Fruit fly (Drosophila melanogaster) whole organism, wandering third instar larva: ENCODE data around the gene Pxd.
A peak's percentile ranks its signal among the peaks of the same experiment; 100 is the strongest.

Experiments used
- Abd-B ChIP-seq: fragments of >200 bp; optimal IDR thresholded peaks from 2 replicates; lab custom pipeline; 2017; ENCODE audit warnings: missing biosample characterization, missing genetic modification characterization
- CG32264 ChIP-seq: fragments of 200-800 bp; sonication (Bioruptor generic); optimal IDR thresholded peaks from 2 replicates; lab custom pipeline; 2016; ENCODE audit warnings: missing biosample characterization, missing genetic modification characterization
- CG9705 ChIP-seq: fragments of 200-800 bp; sonication (Bioruptor generic); optimal IDR thresholded peaks from 2 replicates; lab custom pipeline; 2018; ENCODE audit warnings: missing biosample characterization, mild to moderate bottlenecking, missing genetic modification characterization
- CrebA ChIP-seq: fragments of 200-800 bp; sonication (Bioruptor generic); optimal IDR thresholded peaks from 2 replicates; lab custom pipeline; 2016; ENCODE audit warnings: missing biosample characterization, mild to moderate bottlenecking, missing genetic modification characterization, borderline replicate concordance
- Dfd ChIP-seq: fragments of >200 bp; optimal IDR thresholded peaks from 2 replicates; lab custom pipeline; 2017; ENCODE audit warnings: missing biosample characterization, missing genetic modification characterization
- Dif ChIP-seq: fragments of 200-275, 200-300 bp; sonication (Bioruptor generic); optimal IDR thresholded peaks from 2 replicates; lab custom pipeline; 2018; ENCODE audit warnings: missing biosample characterization, missing genetic modification characterization; ENCODE audit not compliant: partially characterized antibody
- GATAd ChIP-seq: sonication (Bioruptor generic); optimal IDR thresholded peaks from 2 replicates; lab custom pipeline; 2016; ENCODE audit warnings: missing biosample characterization, missing genetic modification characterization
- HLH106 ChIP-seq: fragments of 200-800 bp; optimal IDR thresholded peaks from 3 replicates; lab custom pipeline; 2019; ENCODE audit warnings: missing biosample characterization, mild to moderate bottlenecking, missing genetic modification characterization, moderate library complexity
- Hnf4 ChIP-seq: fragments of 200-800 bp; sonication (Bioruptor generic); optimal IDR thresholded peaks from 2 replicates; lab custom pipeline; 2016; ENCODE audit warnings: missing biosample characterization, mild to moderate bottlenecking, missing genetic modification characterization
- Hr78 ChIP-seq: fragments of >200 bp; optimal IDR thresholded peaks from 2 replicates; lab custom pipeline; 2017; ENCODE audit warnings: missing biosample characterization, missing genetic modification characterization
- Hr83 ChIP-seq: fragments of 200-300 bp; sonication (Bioruptor generic); optimal IDR thresholded peaks from 2 replicates; lab custom pipeline; 2016; ENCODE audit warnings: missing biosample characterization, mild to moderate bottlenecking, missing genetic modification characterization, moderate library complexity; ENCODE audit not compliant: poor library complexity, severe bottlenecking
- Mio ChIP-seq: sonication (Bioruptor generic); optimal IDR thresholded peaks from 2 replicates; lab custom pipeline; 2016; ENCODE audit warnings: missing biosample characterization, missing genetic modification characterization
- Myc ChIP-seq: fragments of >200 bp; optimal IDR thresholded peaks from 2 replicates; lab custom pipeline; 2017
- N ChIP-seq: fragments of >200 bp; optimal IDR thresholded peaks from 2 replicates; lab custom pipeline; 2018; ENCODE audit warnings: missing biosample characterization, missing external identifiers, missing genetic modification characterization
- OdsH ChIP-seq: fragments of 200-800 bp; sonication (Bioruptor generic); optimal IDR thresholded peaks from 2 replicates; lab custom pipeline; 2016; ENCODE audit warnings: missing biosample characterization, mild to moderate bottlenecking, missing genetic modification characterization
- Rel ChIP-seq, 2 experiments: fragments of 200-800 bp; sonication (Bioruptor generic) in 1 of 2; optimal IDR thresholded peaks; 2 replicates in 1 of 2; 3 replicates in 1 of 2; lab custom pipeline; 2016 to 2019; ENCODE audit warnings: mild to moderate bottlenecking in 2 of 2, missing biosample characterization in 2 of 2, missing genetic modification characterization in 2 of 2, moderate library complexity in 1 of 2
- Sp1 ChIP-seq: fragments of 200-800 bp; sonication (Bioruptor generic); optimal IDR thresholded peaks from 3 replicates; lab custom pipeline; 2019; ENCODE audit warnings: missing biosample characterization, mild to moderate bottlenecking, missing genetic modification characterization, moderate library complexity
- Vsx2 ChIP-seq: fragments of 200-300, 225-300 bp; sonication (Bioruptor generic); optimal IDR thresholded peaks from 2 replicates; lab custom pipeline; 2018; ENCODE audit warnings: missing biosample characterization, missing genetic modification characterization; ENCODE audit not compliant: partially characterized antibody
- br ChIP-seq: fragments of 200-800 bp; sonication (Bioruptor generic); optimal IDR thresholded peaks from 2 replicates; lab custom pipeline; 2016; ENCODE audit warnings: missing biosample characterization, missing genetic modification characterization
- brk ChIP-seq: fragments of 200-800 bp; sonication (Bioruptor generic); optimal IDR thresholded peaks from 2 replicates; lab custom pipeline; 2016; ENCODE audit warnings: missing biosample characterization, mild to moderate bottlenecking, missing genetic modification characterization
- dl ChIP-seq, 2 experiments: fragments of 175-275, 200-275 bp in 1 of 2; fragments of 200-275 bp in 1 of 2; sonication (Bioruptor generic); optimal IDR thresholded peaks; lab custom pipeline; 2018; ENCODE audit warnings: mild to moderate bottlenecking in 2 of 2, missing biosample characterization in 2 of 2, missing genetic modification characterization in 2 of 2, moderate library complexity in 2 of 2; ENCODE audit not compliant: partially characterized antibody in 2 of 2, insufficient read depth in 1 of 2
- dsf ChIP-seq: sonication (Bioruptor generic); optimal IDR thresholded peaks from 2 replicates; lab custom pipeline; 2016; ENCODE audit warnings: missing biosample characterization, missing genetic modification characterization, borderline replicate concordance
- ey ChIP-seq: fragments of 200-800 bp; sonication (Bioruptor generic); optimal IDR thresholded peaks from 2 replicates; lab custom pipeline; 2016; ENCODE audit warnings: missing biosample characterization, missing genetic modification characterization
- foxo ChIP-seq, 2 experiments: fragments of 200-800 bp; sonication (Bioruptor generic); optimal IDR thresholded peaks; 2 replicates in 1 of 2; 3 replicates in 1 of 2; lab custom pipeline; 2016 to 2017; ENCODE audit warnings: missing biosample characterization in 2 of 2, missing genetic modification characterization in 2 of 2
- fru ChIP-seq: fragments of 200-800 bp; sonication (Bioruptor generic); optimal IDR thresholded peaks from 3 replicates; lab custom pipeline; 2016; ENCODE audit warnings: missing biosample characterization, mild to moderate bottlenecking, missing genetic modification characterization
- h ChIP-seq: fragments of 200-800 bp; sonication (Bioruptor generic); optimal IDR thresholded peaks from 3 replicates; lab custom pipeline; 2016; ENCODE audit warnings: missing biosample characterization, mild to moderate bottlenecking, missing genetic modification characterization
- jim ChIP-seq: fragments of 175-275, 200-325 bp; sonication (Bioruptor generic); optimal IDR thresholded peaks from 2 replicates; lab custom pipeline; 2016; ENCODE audit warnings: missing biosample characterization, mild to moderate bottlenecking, missing genetic modification characterization
- pan ChIP-seq: fragments of >200 bp; optimal IDR thresholded peaks from 2 replicates; lab custom pipeline; 2017
- rgr ChIP-seq: fragments of 200-800 bp; sonication (Bioruptor generic); optimal IDR thresholded peaks from 3 replicates; lab custom pipeline; 2016; ENCODE audit warnings: missing biosample characterization, mild to moderate bottlenecking, missing genetic modification characterization
- sage ChIP-seq: fragments of 200-800 bp; sonication (Bioruptor generic); optimal IDR thresholded peaks from 2 replicates; lab custom pipeline; 2016; ENCODE audit warnings: missing biosample characterization, mild to moderate bottlenecking, missing genetic modification characterization
- sv ChIP-seq: fragments of 200-800 bp; sonication (Bioruptor generic); optimal IDR thresholded peaks from 3 replicates; lab custom pipeline; 2016; ENCODE audit warnings: missing biosample characterization, missing genetic modification characterization
- tai ChIP-seq: sonication (Bioruptor generic); optimal IDR thresholded peaks from 2 replicates; lab custom pipeline; 2016; ENCODE audit warnings: missing biosample characterization, missing genetic modification characterization
- usp ChIP-seq: fragments of >200 bp; optimal IDR thresholded peaks from 2 replicates; lab custom pipeline; 2017; ENCODE audit warnings: missing biosample characterization, missing genetic modification characterization
- woc ChIP-seq: sonication (Bioruptor generic); optimal IDR thresholded peaks from 2 replicates; lab custom pipeline; 2016; ENCODE audit warnings: missing biosample characterization, mild to moderate bottlenecking, missing genetic modification characterization

Gene Pxd

DNA sequence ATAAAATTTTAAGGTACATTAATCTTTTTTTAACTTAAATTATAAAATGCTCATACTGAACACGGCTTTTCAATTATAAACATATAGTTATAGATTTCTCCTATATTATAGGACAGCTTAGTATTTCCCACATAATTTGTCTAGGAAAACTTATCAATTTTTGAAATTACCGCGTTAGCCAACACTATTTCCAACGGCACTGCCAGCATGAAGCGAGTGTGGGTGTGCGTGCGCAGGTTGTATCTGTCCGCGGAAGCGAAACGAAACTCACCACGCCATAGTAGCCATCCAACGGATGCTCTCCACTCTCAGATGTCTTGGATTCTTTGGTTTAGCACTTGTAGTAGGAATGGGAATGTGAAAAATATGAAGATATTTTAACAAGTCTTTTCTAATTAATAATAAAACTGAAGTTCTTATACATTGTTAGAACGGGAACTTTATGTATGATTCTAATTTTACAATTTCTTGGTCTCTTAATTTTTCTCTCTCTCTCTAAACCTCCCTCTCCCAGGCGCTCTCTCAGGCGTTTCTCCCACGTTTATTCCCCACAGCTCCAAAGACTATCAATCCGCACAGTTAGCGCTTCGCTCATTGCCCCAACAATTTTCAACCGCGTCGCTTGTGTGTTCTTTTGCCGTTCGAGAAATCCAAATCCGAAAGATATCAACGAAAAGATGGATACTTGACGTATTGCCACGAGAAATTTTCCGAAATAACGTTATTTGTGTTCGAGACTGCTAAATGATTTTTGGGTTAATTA lies 39.2 kb downstream of the Pxd start, which contains the start of gene Dad:
Dad (plus strand) TSS at position 593 of the 763 bp plus-strand sequence.
- peak; percentile 49 for TF ChIP-seq sage (GFP tag; lab: Kevin White, UChicago)
- TF ChIP-seq dl (GFP tag; optimal IDR thresholded peaks at IDR 0.05; lab: Kevin White, UChicago; ENCODE audit: insufficient read depth in 1 of 2, partially characterized antibody in 2 of 2), result peak; percentile 53 to 70
- no peak for TF ChIP-seq GATAd (GFP tag; lab: Kevin White, UChicago)
- TF ChIP-seq Abd-B (GFP tag; lab: Kevin White, UChicago), result no peak
- TF ChIP-seq ey (GFP tag; lab: Kevin White, UChicago), result peak; percentile 49
- TF ChIP-seq Hr78, result no peak
- peak; percentile 69 for TF ChIP-seq fru (GFP tag; lab: Kevin White, UChicago)
- no peak for TF ChIP-seq Myc (lab: Kevin White, UChicago)
- TF ChIP-seq usp, result no peak
- TF ChIP-seq Vsx2 (GFP tag; lab: Kevin White, UChicago), result peak; percentile 20
- TF ChIP-seq brk (GFP tag; lab: Kevin White, UChicago), result peak; percentile 64
- peak; percentile 34 for TF ChIP-seq Sp1 (GFP tag; lab: Kevin White, UChicago)
- peak; percentile 55 for TF ChIP-seq HLH106 (tag; lab: Kevin White, UChicago)
- TF ChIP-seq foxo (GFP tag; optimal IDR thresholded peaks at IDR 0.05; lab: Kevin White, UChicago), result peak in 1 of 2 experiments; percentile 71
- peak; percentile 66 for TF ChIP-seq Dif (GFP tag; lab: Kevin White, UChicago)
- no peak for TF ChIP-seq Dfd (GFP tag; lab: Kevin White, UChicago)
- TF ChIP-seq woc (GFP tag; lab: Kevin White, UChicago), result no peak
- TF ChIP-seq tai (GFP tag; lab: Kevin White, UChicago), result peak; percentile 55
- no peak for TF ChIP-seq dsf (GFP tag; lab: Kevin White, UChicago)
- peak; percentile 49 for TF ChIP-seq OdsH
- no peak for TF ChIP-seq Mio (GFP tag; lab: Kevin White, UChicago)
- no peak for TF ChIP-seq N (GFP tag; lab: Kevin White, UChicago)
- peak; percentile 10 for TF ChIP-seq Rel (GFP tag; optimal IDR thresholded peaks at IDR 0.05; lab: Kevin White, UChicago)
- peak; percentile 8 for TF ChIP-seq Rel (tag; optimal IDR thresholded peaks at IDR 0.05; lab: Kevin White, UChicago)
- no peak for TF ChIP-seq sv (GFP tag; lab: Kevin White, UChicago)
- peak; percentile 75 for TF ChIP-seq br (GFP tag; lab: Kevin White, UChicago)
- TF ChIP-seq CrebA (GFP tag; lab: Kevin White, UChicago), result peak; percentile 8
- TF ChIP-seq pan, result no peak
- TF ChIP-seq CG32264 (GFP tag; lab: Kevin White, UChicago), result peak; percentile 1
- peak; percentile 83 for TF ChIP-seq h (GFP tag; lab: Kevin White, UChicago)
- peak; percentile 51 for TF ChIP-seq Hr83 (GFP tag; lab: Kevin White, UChicago)
- TF ChIP-seq Hnf4 (GFP tag; lab: Kevin White, UChicago), result peak; percentile 48
- peak; percentile 78 for TF ChIP-seq rgr (GFP tag; lab: Kevin White, UChicago)

DNA sequence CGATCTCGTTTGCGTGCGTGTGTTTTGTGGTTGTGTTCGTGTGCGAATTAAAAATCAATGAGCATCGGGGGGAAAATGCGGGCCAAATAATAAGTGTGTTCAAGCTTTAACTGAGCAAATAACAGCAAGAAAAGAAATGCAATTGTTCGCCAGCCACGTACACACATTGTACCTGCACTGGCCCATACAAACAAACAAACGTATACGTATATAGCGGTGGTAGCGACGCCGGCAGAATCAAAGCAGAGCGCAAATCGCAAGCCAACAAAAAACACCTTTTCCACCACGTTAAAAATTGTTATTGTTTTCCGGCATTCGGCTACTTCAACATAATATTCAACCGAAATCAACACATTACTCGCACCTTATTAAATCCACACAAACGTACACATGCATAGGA lies 40.2 kb downstream of the Pxd start:
- TF ChIP-seq jim (no peak), dl (GFP tag; optimal IDR thresholded peaks at IDR 0.05; lab: Kevin White, UChicago; ENCODE audit: insufficient read depth in 1 of 2, partially characterized antibody in 2 of 2) (no peak), Myc (lab: Kevin White, UChicago) (no peak), Sp1 (GFP tag; lab: Kevin White, UChicago) (no peak), Rel (GFP tag; optimal IDR thresholded peaks at IDR 0.05; lab: Kevin White, UChicago) (no peak), Rel (tag; optimal IDR thresholded peaks at IDR 0.05; lab: Kevin White, UChicago) (no peak), GATAd (GFP tag; lab: Kevin White, UChicago) (no peak), CG9705 (GFP tag; lab: Kevin White, UChicago) (no peak), fru (GFP tag; lab: Kevin White, UChicago) (no peak)
- TF ChIP-seq, all 38 proteins: peak for 0
